Worm (Caenorhabditis elegans) whole organism, L1 larva: Measurements from ENCODE around the gene C07G1.15.
A peak's percentile ranks its signal among the peaks of the same experiment; 100 is the strongest.
"Not testable (repeated sequence)": the region's sequence is repeated elsewhere in the genome, so short reads cannot be mapped to it uniquely, and the experiment has no call there.

Experiments
- C16A3.4 ChIP-seq: fragments of 150-350 bp; optimal IDR thresholded peaks from 2 replicates; lab custom pipeline; 2014; ENCODE audit warnings: missing biosample characterization, missing genetic modification characterization
- alr-1 ChIP-seq: fragments of 200-800 bp; sonication (Bioruptor generic); optimal IDR thresholded peaks from 2 replicates; lab custom pipeline; 2018; ENCODE audit warnings: borderline replicate concordance, mild to moderate bottlenecking, missing genetic modification characterization, missing compliant biosample characterization
- ama-1 ChIP-seq: fragments of 150-350 bp; optimal IDR thresholded peaks from 2 replicates; lab custom pipeline; 2014
- ceh-63 ChIP-seq: fragments of 200-800 bp; sonication (Bioruptor generic); optimal IDR thresholded peaks from 2 replicates; lab custom pipeline; 2018; ENCODE audit warnings: mild to moderate bottlenecking, missing genetic modification characterization, missing compliant biosample characterization
- ceh-82 ChIP-seq, 3 experiments: fragments of 150-350 bp in 1 of 3; sonication (generic microtip) in 2 of 3; optimal IDR thresholded peaks; 2 replicates each; lab custom pipeline; 2014 to 2017; ENCODE audit warnings: missing biosample characterization in 3 of 3, missing genetic modification characterization in 3 of 3
- dpl-1 ChIP-seq, 3 experiments: fragments of 150-350 bp in 2 of 3; sonication (generic microtip) in 1 of 3; optimal IDR thresholded peaks; 2 replicates each; lab custom pipeline; 2014 to 2017; ENCODE audit warnings: missing biosample characterization in 3 of 3, missing genetic modification characterization in 3 of 3, missing genetic modification reagents in 3 of 3
- dsc-1 ChIP-seq: sonication (generic microtip); optimal IDR thresholded peaks from 2 replicates; lab custom pipeline; 2016; ENCODE audit warnings: mild to moderate bottlenecking, missing genetic modification characterization, missing compliant biosample characterization
- efl-1 ChIP-seq, 4 experiments: fragments of 150-350 bp; optimal IDR thresholded peaks in 3 of 4; peaks in 1 of 4; 1 replicate in 1 of 4; 2 replicates in 3 of 4; lab custom pipeline; 2014; ENCODE audit warnings: missing biosample characterization in 2 of 4, missing genetic modification characterization in 2 of 4, missing genetic modification reagents in 2 of 4
- egl-13 ChIP-seq: sonication (generic microtip); optimal IDR thresholded peaks from 2 replicates; lab custom pipeline; 2016; ENCODE audit warnings: missing genotype, missing genetic modification reagents, missing genetic modification characterization, missing compliant biosample characterization
- egl-27 ChIP-seq, 2 experiments: fragments of 150-350 bp in 1 of 2; sonication (generic microtip); optimal IDR thresholded peaks; 3 replicates each; lab custom pipeline; 2017 to 2018; ENCODE audit warnings: missing biosample characterization in 2 of 2, missing genetic modification characterization in 2 of 2, missing genetic modification reagents in 2 of 2
- elt-2 ChIP-seq: sonication (generic microtip); optimal IDR thresholded peaks from 2 replicates; lab custom pipeline; 2016; ENCODE audit warnings: missing genetic modification characterization, mild to moderate bottlenecking, inconsistent platforms, missing compliant biosample characterization, missing genetic modification reagents
- fkh-4 ChIP-seq: sonication (generic microtip); optimal IDR thresholded peaks from 2 replicates; lab custom pipeline; 2016; ENCODE audit warnings: missing compliant biosample characterization, missing genetic modification characterization, borderline replicate concordance
- fkh-8 ChIP-seq: sonication (generic microtip); optimal IDR thresholded peaks from 2 replicates; lab custom pipeline; 2016; ENCODE audit warnings: mild to moderate bottlenecking, missing genetic modification characterization, missing compliant biosample characterization
- fos-1 ChIP-seq: fragments of 150-350 bp; optimal IDR thresholded peaks from 2 replicates; lab custom pipeline; 2014; ENCODE audit warnings: missing biosample characterization, missing genetic modification characterization
- hlh-17 ChIP-seq: fragments of 200-800 bp; sonication (Bioruptor generic); optimal IDR thresholded peaks from 2 replicates; lab custom pipeline; 2018; ENCODE audit warnings: missing genetic modification characterization, mild to moderate bottlenecking, missing compliant biosample characterization, moderate library complexity, borderline replicate concordance
- hlh-4 ChIP-seq: sonication (generic microtip); optimal IDR thresholded peaks from 2 replicates; lab custom pipeline; 2016; ENCODE audit warnings: mild to moderate bottlenecking, missing genetic modification characterization, missing compliant biosample characterization
- irx-1 ChIP-seq: sonication (generic microtip); optimal IDR thresholded peaks from 2 replicates; lab custom pipeline; 2016; ENCODE audit warnings: missing genetic modification characterization, missing compliant biosample characterization
- isw-1 ChIP-seq: fragments of 200-800 bp; sonication (Bioruptor generic); IDR thresholded peaks from 2 replicates; pipeline ENCODE4 v1.3.6; 2022; ENCODE audit warnings: missing genetic modification characterization, missing compliant biosample characterization
- lin-15B ChIP-seq: fragments of 150-350 bp; sonication (generic microtip); optimal IDR thresholded peaks from 3 replicates; lab custom pipeline; 2014; ENCODE audit warnings: missing biosample characterization, missing genetic modification characterization
- lin-39 ChIP-seq: fragments of 150-350 bp; optimal IDR thresholded peaks from 2 replicates; lab custom pipeline; 2014; ENCODE audit warnings: missing biosample characterization, missing genetic modification reagents, missing genetic modification characterization
- lir-3 ChIP-seq: sonication (generic microtip); optimal IDR thresholded peaks from 2 replicates; lab custom pipeline; 2016; ENCODE audit warnings: mild to moderate bottlenecking, missing genetic modification characterization, moderate library complexity, missing compliant biosample characterization; ENCODE audit not compliant: poor library complexity
- lsy-2 ChIP-seq, 2 experiments: fragments of 150-350 bp; optimal IDR thresholded peaks; 2 replicates each; lab custom pipeline; 2014; ENCODE audit warnings: missing biosample characterization in 2 of 2, missing genetic modification characterization in 2 of 2
- mab-9 ChIP-seq: fragments of 200-800 bp; sonication (Bioruptor generic); IDR thresholded peaks from 2 replicates; pipeline ENCODE4 v1.3.6; 2022; ENCODE audit warnings: missing genetic modification reagents, missing genetic modification characterization, missing compliant biosample characterization
- nhr-11 ChIP-seq: fragments of 150-350 bp; optimal IDR thresholded peaks from 2 replicates; lab custom pipeline; 2014; ENCODE audit warnings: missing biosample characterization, missing genetic modification characterization
- nhr-28 ChIP-seq: fragments of 150-350 bp; optimal IDR thresholded peaks from 2 replicates; lab custom pipeline; 2014; ENCODE audit warnings: missing biosample characterization, missing genetic modification characterization
- nhr-47 ChIP-seq: sonication (generic microtip); optimal IDR thresholded peaks from 2 replicates; lab custom pipeline; 2016; ENCODE audit warnings: mild to moderate bottlenecking, missing genetic modification characterization, moderate library complexity, missing compliant biosample characterization
- nhr-85 ChIP-seq: sonication (generic microtip); peaks from one replicate; lab custom pipeline; 2016; ENCODE audit warnings: missing genetic modification characterization, inconsistent platforms, missing compliant biosample characterization
- pag-3 ChIP-seq: sonication (generic microtip); optimal IDR thresholded peaks from 2 replicates; lab custom pipeline; 2017; ENCODE audit warnings: missing genetic modification characterization, mild to moderate bottlenecking, missing compliant biosample characterization, antibody characterized with exemption, borderline replicate concordance; ENCODE audit not compliant: insufficient read depth
- pax-3 ChIP-seq: fragments of 200-800 bp; sonication (Bioruptor generic); optimal IDR thresholded peaks from 2 replicates; lab custom pipeline; 2018; ENCODE audit warnings: mild to moderate bottlenecking, missing genetic modification characterization, moderate library complexity, missing compliant biosample characterization
- skn-1 ChIP-seq: fragments of 150-350 bp; optimal IDR thresholded peaks from 2 replicates; lab custom pipeline; 2014; ENCODE audit warnings: missing biosample characterization, missing genetic modification characterization
- snpc-4 ChIP-seq: fragments of 150-350 bp; optimal IDR thresholded peaks from 2 replicates; lab custom pipeline; 2014; ENCODE audit warnings: missing biosample characterization, missing genetic modification characterization
- snu-23 ChIP-seq: sonication (generic microtip); optimal IDR thresholded peaks from 2 replicates; lab custom pipeline; 2016; ENCODE audit warnings: missing genetic modification characterization, missing compliant biosample characterization
- sox-4 ChIP-seq: sonication (generic microtip); optimal IDR thresholded peaks from 2 replicates; lab custom pipeline; 2016; ENCODE audit warnings: missing genetic modification characterization, missing compliant biosample characterization
- swsn-7 ChIP-seq: sonication (generic microtip); optimal IDR thresholded peaks from 2 replicates; lab custom pipeline; 2016; ENCODE audit warnings: missing genetic modification characterization, missing compliant biosample characterization
- unc-130 ChIP-seq: fragments of 150-350 bp; optimal IDR thresholded peaks from 2 replicates; lab custom pipeline; 2017; ENCODE audit warnings: missing biosample characterization, missing genetic modification characterization, inconsistent platforms
- unc-62 ChIP-seq: fragments of 150-350 bp; optimal IDR thresholded peaks from 2 replicates; lab custom pipeline; 2014; ENCODE audit warnings: missing biosample characterization, missing genetic modification reagents, missing genetic modification characterization
- unc-98 ChIP-seq: fragments of 200-800 bp; sonication (Bioruptor generic); IDR thresholded peaks from 2 replicates; pipeline ENCODE4 v1.3.6; 2022; ENCODE audit warnings: missing genetic modification characterization, missing compliant biosample characterization
- zag-1 ChIP-seq: fragments of 150-350 bp; optimal IDR thresholded peaks from 2 replicates; lab custom pipeline; 2014; ENCODE audit warnings: missing biosample characterization, missing genetic modification characterization
- ztf-4 ChIP-seq: fragments of 150-350 bp; optimal IDR thresholded peaks from 2 replicates; lab custom pipeline; 2014; ENCODE audit warnings: missing biosample characterization, missing genetic modification characterization

Gene C07G1.15

ce11 chrIV:8169674-8170073 lies at the start of gene C07G1.15:
Gene C07G1.15 (plus strand): TSS chrIV:8169974.
- TF ChIP-seq hlh-4 (no peak), sox-4 (tag; lab: Kevin White, UChicago) (no peak), lir-3 (tag; lab: Kevin White, UChicago) (no peak), unc-98 (GFP tag; lab: Robert Waterston, UW) (no peak), ztf-4 (tag; lab: Kevin White, UChicago) (no peak), alr-1 (tag; lab: Kevin White, UChicago) (no peak), ceh-63 (GFP tag; lab: Kevin White, UChicago) (no peak), irx-1 (no peak), hlh-17 (GFP tag; lab: Kevin White, UChicago) (no peak), nhr-47 (no peak), egl-27 (tag; optimal IDR thresholded peaks at IDR 0.05; lab: Kevin White, UChicago) (no peak), nhr-11 (tag; lab: Kevin White, UChicago) (no peak), ama-1 (no peak), unc-62 (GFP tag; lab: Kevin White, UChicago) (no peak), snpc-4 (tag; lab: Kevin White, UChicago) (no peak), dsc-1 (tag; lab: Kevin White, UChicago) (no peak), zag-1 (no peak), unc-130 (tag; lab: Kevin White, UChicago) (no peak), swsn-7 (tag; lab: Kevin White, UChicago) (no peak)

- not testable (repeated sequence) for TF ChIP-seq lin-39; fkh-4 (tag; lab: Kevin White, UChicago); elt-2 (tag; lab: Kevin White, UChicago)
- TF ChIP-seq, all 84 proteins: peak for 0; not testable (repeated sequence) for 84
Measured at ce11 chrIV:8122349-8122748, 47.4 kb upstream of the C07G1.15 start, which contains the start of gene erp-44.3. Gene erp-44.3 (plus strand): TSS chrIV:8122649.

DNA sequence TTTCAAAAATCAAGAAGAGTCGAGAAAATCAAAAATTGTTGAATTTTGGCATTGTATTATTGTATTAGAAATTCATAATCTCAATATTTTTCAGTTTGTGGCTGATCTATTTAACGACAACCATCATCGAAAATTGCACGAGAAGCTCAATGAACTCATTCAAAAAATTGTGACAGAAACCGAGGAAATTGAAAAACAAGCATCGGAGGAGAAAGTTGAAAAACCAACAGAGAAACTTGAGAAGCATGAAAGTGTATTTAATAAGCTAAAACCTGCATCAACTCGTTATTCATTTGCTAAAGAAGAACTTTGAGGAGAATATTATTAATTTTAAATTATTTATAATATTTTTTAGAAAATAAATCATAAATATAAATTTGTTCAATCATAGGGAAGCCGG lies 42.9 kb upstream of the C07G1.15 start, which contains the start of gene ceph-41:
ceph-41 (plus strand) TSS at position 301 of the 400 bp plus-strand sequence.
- TF ChIP-seq efl-1 (optimal IDR thresholded peaks at IDR 0.05; lab: Kevin White, UChicago) (no peak), efl-1 (GFP tag; optimal IDR thresholded peaks at IDR 0.05 in 1 of 2; lab: Kevin White, UChicago) (peak in 1 of 2 experiments; percentile 18), lin-39 (no peak), nhr-11 (tag; lab: Kevin White, UChicago) (no peak)

- TF ChIP-seq nhr-11 (tag; lab: Kevin White, UChicago) (no peak), skn-1 (no peak), nhr-28 (no peak), dsc-1 (tag; lab: Kevin White, UChicago) (peak; percentile 70), nhr-85 (tag; lab: Kevin White, UChicago) (no peak), egl-13 (peak; percentile 1), fkh-8 (tag; lab: Kevin White, UChicago) (peak; percentile 85), isw-1 (GFP tag; lab: Robert Waterston, UW) (no peak), pax-3 (tag; lab: Kevin White, UChicago) (peak; percentile 44), fos-1 (no peak), pag-3 (tag; lab: Kevin White, UChicago) (no peak), mab-9 (no peak), sox-4 (tag; lab: Kevin White, UChicago) (peak; percentile 57)
Measured at ce11 chrIV:8127430-8127829, 42.3 kb upstream of the C07G1.15 start.

ce11 chrIV:8130131-8130611 lies 39.6 kb upstream of the C07G1.15 start, which contains the start of the genes ndub-11 and moc-3:
Gene ndub-11 (minus strand): TSS chrIV:8130231.
Gene moc-3 (plus strand): TSS chrIV:8130561.
- no peak for TF ChIP-seq lin-15B (tag; lab: Kevin White, UChicago)
- no peak for TF ChIP-seq snpc-4 (tag; lab: Kevin White, UChicago)
- TF ChIP-seq snu-23 (GFP tag; lab: Kevin White, UChicago) = no peak
- peak in 1 of 3 experiments; percentile 25 for TF ChIP-seq dpl-1 (GFP tag; optimal IDR thresholded peaks at IDR 0.05; lab: Kevin White, UChicago)
- TF ChIP-seq lsy-2 (tag; optimal IDR thresholded peaks at IDR 0.05; lab: Kevin White, UChicago) = peak in 1 of 2 experiments; percentile 9
- TF ChIP-seq unc-98 (GFP tag; lab: Robert Waterston, UW) = no peak
- no peak for TF ChIP-seq ceh-82 (tag; optimal IDR thresholded peaks at IDR 0.05; lab: Kevin White, UChicago)
- no peak for TF ChIP-seq isw-1 (GFP tag; lab: Robert Waterston, UW)
- TF ChIP-seq C16A3.4 (tag; lab: Kevin White, UChicago) = no peak
